Fruit fly (Drosophila melanogaster): ENCODE results near the gene Nup133.

The Nup133 gene

DNA sequence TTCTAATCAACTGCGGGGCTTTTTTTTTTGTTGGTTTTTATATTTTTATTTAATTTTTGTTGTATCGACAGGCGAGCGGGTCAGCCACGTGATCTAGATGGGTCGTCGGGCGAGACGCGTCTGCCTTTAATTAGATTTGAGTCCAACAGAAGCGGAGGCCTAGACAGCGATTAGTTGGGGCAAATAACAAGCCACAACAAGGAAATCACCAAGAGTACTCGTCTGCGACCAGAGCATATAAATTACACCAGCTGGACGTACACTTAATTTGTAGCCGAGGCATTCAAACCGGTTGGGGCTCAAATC is 5.5 kb upstream of the Nup133 start:
- TF ChIP-seq net (GFP tag; optimal IDR thresholded peaks at IDR 0.05) (no peak), CG6792 (GFP tag; optimal IDR thresholded peaks at IDR 0.05) (no peak), CG8319 (GFP tag; optimal IDR thresholded peaks at IDR 0.05) (no peak), CG9139 (GFP tag; optimal IDR thresholded peaks at IDR 0.05) (no peak), CG10669 (GFP tag; optimal IDR thresholded peaks at IDR 0.05) (no peak), CG6163 (GFP tag; IDR thresholded peaks at IDR 0.05) (no peak), Ets21C (GFP tag; optimal IDR thresholded peaks at IDR 0.05) (no peak), Eip75B (GFP tag; optimal IDR thresholded peaks at IDR 0.05) (no peak), CG4318 (GFP tag; optimal IDR thresholded peaks at IDR 0.05) (no peak), CG15336 (GFP tag; IDR thresholded peaks at IDR 0.05) (no peak), CG10631 (GFP tag; optimal IDR thresholded peaks at IDR 0.05) (no peak), CG3919 (GFP tag; optimal IDR thresholded peaks at IDR 0.05) (no peak), eg (GFP tag; IDR thresholded peaks at IDR 0.05) (no peak), ss (GFP tag; optimal IDR thresholded peaks at IDR 0.05) (no peak), CG6276 (GFP tag; optimal IDR thresholded peaks at IDR 0.05) (no peak), Ets96B (tag; optimal IDR thresholded peaks at IDR 0.05) (no peak), CG1621 (tag; optimal IDR thresholded peaks at IDR 0.05) (no peak), CG8632 (GFP tag; optimal IDR thresholded peaks at IDR 0.05) (no peak), Sox14 (GFP tag; optimal IDR thresholded peaks at IDR 0.05) (no peak)

DNA sequence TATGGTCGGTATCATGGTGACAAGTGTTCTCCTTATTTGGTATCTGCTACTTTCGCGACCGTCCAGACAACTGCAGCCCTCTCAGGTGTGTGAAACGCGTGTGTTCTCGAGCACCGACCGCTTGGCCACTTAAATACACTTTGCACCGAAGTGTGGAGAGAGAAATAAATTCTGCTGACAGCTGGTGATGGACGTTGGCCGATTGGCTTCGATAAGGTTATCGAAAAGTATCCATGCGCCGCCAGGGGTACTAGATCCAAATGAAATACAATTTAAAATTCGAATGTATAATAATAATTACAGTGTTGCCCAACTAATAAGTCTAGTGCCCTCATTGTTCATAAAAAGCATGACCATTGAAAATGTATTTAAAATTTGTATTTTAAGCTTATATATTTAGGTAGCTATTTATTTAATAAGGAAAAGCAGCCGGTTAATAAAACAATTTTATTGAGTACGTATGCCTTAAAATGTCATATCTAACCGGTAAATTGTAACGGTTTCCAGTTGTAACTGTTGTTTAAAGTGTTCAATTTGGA is 4.0 kb upstream of the Nup133 start, which contains the start of the genes Gclm and CG17625:
TSS of gene Gclm (minus strand) at position 175 of the 539 bp plus-strand sequence.
TSS of gene CG17625 (plus strand) at position 514 of the 539 bp plus-strand sequence.
- TF ChIP-seq CG3032 (tag; optimal IDR thresholded peaks at IDR 0.05): peak; percentile 27
- peak; percentile 48 for TF ChIP-seq lz (GFP tag; optimal IDR thresholded peaks at IDR 0.05)
- TF ChIP-seq Eip75B (GFP tag; optimal IDR thresholded peaks at IDR 0.05): peak; percentile 39
- peak; percentile 56 for TF ChIP-seq eg (GFP tag; IDR thresholded peaks at IDR 0.05)
- peak; percentile 50 for TF ChIP-seq CG10631 (GFP tag; optimal IDR thresholded peaks at IDR 0.05)
- peak; percentile 1 for TF ChIP-seq CG8632 (GFP tag; optimal IDR thresholded peaks at IDR 0.05)
- no peak for TF ChIP-seq Met (GFP tag; optimal IDR thresholded peaks at IDR 0.05)
- no peak for TF ChIP-seq OdsH (GFP tag; optimal IDR thresholded peaks at IDR 0.05)
- TF ChIP-seq Eip78C (GFP tag): no peak
- peak; percentile 51 for TF ChIP-seq CG3919 (GFP tag; optimal IDR thresholded peaks at IDR 0.05)
- TF ChIP-seq cyc (GFP tag; optimal IDR thresholded peaks at IDR 0.05): peak; percentile 36
- peak; percentile 38 for TF ChIP-seq Sox14 (GFP tag; optimal IDR thresholded peaks at IDR 0.05)
- TF ChIP-seq CG6163 (GFP tag; IDR thresholded peaks at IDR 0.05): peak; percentile 47; the same call in 2 of the 3 replicates
- no peak for TF ChIP-seq CG16779 (tag; optimal IDR thresholded peaks at IDR 0.05)
- peak; percentile 67 for TF ChIP-seq esn (GFP tag; optimal IDR thresholded peaks at IDR 0.05)
- no peak; the same call in 1 of the 2 replicates for TF ChIP-seq CG15336 (GFP tag; IDR thresholded peaks at IDR 0.05)
- TF ChIP-seq fkh (GFP tag; optimal IDR thresholded peaks at IDR 0.05): peak; percentile 4
- peak; percentile 33 for TF ChIP-seq CG31627 (GFP tag; optimal IDR thresholded peaks at IDR 0.05)
- TF ChIP-seq CG6808 (GFP tag; optimal IDR thresholded peaks at IDR 0.05): no peak
- TF ChIP-seq salr (GFP tag; optimal IDR thresholded peaks at IDR 0.05): no peak
- peak; percentile 81 for TF ChIP-seq svp (GFP tag)
- no peak for TF ChIP-seq dac (GFP tag; optimal IDR thresholded peaks at IDR 0.05)
- no peak for TF ChIP-seq CG32006 (GFP tag; optimal IDR thresholded peaks at IDR 0.05)
- peak; percentile 20 for TF ChIP-seq acj6 (GFP tag; optimal IDR thresholded peaks at IDR 0.05)
- TF ChIP-seq net (GFP tag; optimal IDR thresholded peaks at IDR 0.05): peak; percentile 56
- TF ChIP-seq Ets96B (tag; optimal IDR thresholded peaks at IDR 0.05): peak; percentile 14
- TF ChIP-seq Gug (GFP tag; IDR thresholded peaks at IDR 0.05): no peak
- no peak for TF ChIP-seq Blimp-1 (GFP tag; optimal IDR thresholded peaks at IDR 0.05)
- peak; percentile 45 for TF ChIP-seq topi (GFP tag; optimal IDR thresholded peaks at IDR 0.05)
- TF ChIP-seq fd59A (GFP tag; optimal IDR thresholded peaks at IDR 0.05): no peak
- peak; percentile 90 for TF ChIP-seq achi (GFP tag; optimal IDR thresholded peaks at IDR 0.05)
- no peak for TF ChIP-seq CG11294 (GFP tag; IDR thresholded peaks at IDR 0.05)
- peak; percentile 11 for TF ChIP-seq CG1621 (tag; optimal IDR thresholded peaks at IDR 0.05)
- peak; percentile 56 for TF ChIP-seq pdm3 (GFP tag; optimal IDR thresholded peaks at IDR 0.05)
- no peak for TF ChIP-seq vri (GFP tag; optimal IDR thresholded peaks at IDR 0.05)
- no peak for TF ChIP-seq Lpt (GFP tag; optimal IDR thresholded peaks at IDR 0.05)
- TF ChIP-seq Sox15 (GFP tag; optimal IDR thresholded peaks at IDR 0.05): no peak
- no peak for TF ChIP-seq CG7368 (GFP tag; optimal IDR thresholded peaks at IDR 0.05)
- no peak for TF ChIP-seq CG11902 (GFP tag; optimal IDR thresholded peaks at IDR 0.05)
- TF ChIP-seq Hr4 (GFP tag; optimal IDR thresholded peaks at IDR 0.05): no peak
- TF ChIP-seq CG34406 (GFP tag; optimal IDR thresholded peaks at IDR 0.05): peak; percentile 36
- peak; percentile 73 for TF ChIP-seq CG6854 (GFP tag; optimal IDR thresholded peaks at IDR 0.05)

Data from whole organism, prepupa.